Fruit fly (Drosophila melanogaster) whole organism, embryonic: Measurements from ENCODE around the gene NC2beta.

Experiments
- B-H1 ChIP-seq: fragments of 200-800 bp; sonication (Bioruptor generic); IDR thresholded peaks from 3 replicates; pipeline ENCODE4 v1.3.6; 2022; ENCODE audit warnings: missing biosample characterization, missing genetic modification characterization
- CG11398 ChIP-seq: fragments of 200-800 bp; sonication (Bioruptor generic); optimal IDR thresholded peaks from 2 replicates; lab custom pipeline; 2016; ENCODE audit warnings: missing biosample characterization, missing genetic modification characterization
- CG11695 ChIP-seq: fragments of 200-800 bp; sonication (Bioruptor generic); IDR thresholded peaks from 3 replicates; pipeline ENCODE4 v1.3.6; 2022; ENCODE audit warnings: missing biosample characterization, missing genetic modification characterization
- CG11696 ChIP-seq: fragments of 200-800 bp; sonication (Bioruptor generic); IDR thresholded peaks from 2 replicates; pipeline ENCODE4 v1.3.6; 2022; ENCODE audit warnings: missing biosample characterization, missing genetic modification characterization
- CG12659 ChIP-seq: fragments of 200-800 bp; sonication (Bioruptor generic); optimal IDR thresholded peaks from 3 replicates; lab custom pipeline; 2017; ENCODE audit warnings: mild to moderate bottlenecking, missing biosample characterization, missing genetic modification reagents, missing genetic modification characterization
- CG13624 ChIP-seq: fragments of 200-800 bp; sonication (Bioruptor generic); optimal IDR thresholded peaks from 2 replicates; lab custom pipeline; 2016; ENCODE audit warnings: missing biosample characterization, missing genetic modification characterization
- CG15269 ChIP-seq: fragments of 200-800 bp; sonication (Bioruptor generic); optimal IDR thresholded peaks from 2 replicates; lab custom pipeline; 2018; ENCODE audit warnings: missing biosample characterization, mild to moderate bottlenecking, missing genetic modification characterization, moderate library complexity
- CG1529 ChIP-seq: fragments of 200-800 bp; sonication (Bioruptor generic); optimal IDR thresholded peaks from 3 replicates; lab custom pipeline; 2018; ENCODE audit warnings: missing biosample characterization, missing genetic modification characterization
- CG18262 ChIP-seq: fragments of 200-800 bp; optimal IDR thresholded peaks from 3 replicates; lab custom pipeline; 2019; ENCODE audit warnings: missing biosample characterization, mild to moderate bottlenecking, missing genetic modification characterization, moderate library complexity
- CG30403 ChIP-seq: fragments of 200-800 bp; sonication (Bioruptor generic); optimal IDR thresholded peaks from 3 replicates; lab custom pipeline; 2016; ENCODE audit warnings: missing biosample characterization, missing genetic modification characterization
- CG3065 ChIP-seq: fragments of 200-800 bp; sonication (Bioruptor generic); optimal IDR thresholded peaks from 2 replicates; lab custom pipeline; 2016; ENCODE audit warnings: missing biosample characterization, missing genetic modification characterization
- CG4854 ChIP-seq: fragments of 200-800 bp; sonication (Bioruptor generic); optimal IDR thresholded peaks from 2 replicates; lab custom pipeline; 2016; ENCODE audit warnings: missing biosample characterization, missing genetic modification characterization, inconsistent platforms
- CG6683 ChIP-seq: fragments of 200-800 bp; sonication (Bioruptor generic); optimal IDR thresholded peaks from 2 replicates; lab custom pipeline; 2017; ENCODE audit warnings: missing biosample characterization, mild to moderate bottlenecking, missing genetic modification characterization, missing genetic modification reagents
- CG6813 ChIP-seq: fragments of 200-800 bp; sonication (Bioruptor generic); optimal IDR thresholded peaks from 2 replicates; lab custom pipeline; 2017; ENCODE audit warnings: missing biosample characterization, missing genetic modification characterization, mild to moderate bottlenecking, moderate library complexity, missing genetic modification reagents
- CG7839 ChIP-seq: fragments of 200-800 bp; sonication (Bioruptor generic); optimal IDR thresholded peaks from 3 replicates; lab custom pipeline; 2018; ENCODE audit warnings: missing biosample characterization, mild to moderate bottlenecking, missing genetic modification characterization, moderate library complexity
- Camta ChIP-seq: fragments of 200-800 bp; sonication (Bioruptor generic); optimal IDR thresholded peaks from 2 replicates; lab custom pipeline; 2016; ENCODE audit warnings: missing biosample characterization, missing genetic modification characterization
- Dll ChIP-seq: fragments of 200-800 bp; sonication (Bioruptor generic); IDR thresholded peaks from 4 replicates; pipeline ENCODE4 v1.3.6; 2022; ENCODE audit warnings: missing biosample characterization, missing genetic modification characterization; ENCODE audit not compliant: partially characterized antibody
- Doc2 ChIP-seq: fragments of 200-800 bp; sonication (Bioruptor generic); IDR thresholded peaks from 2 replicates; pipeline ENCODE4 v1.3.6; 2022; ENCODE audit warnings: missing biosample characterization, missing genetic modification characterization
- H2.0 ChIP-seq: fragments of 200-800 bp; sonication (Bioruptor generic); IDR thresholded peaks from 2 replicates; pipeline ENCODE4 v1.3.6; 2022; ENCODE audit warnings: missing biosample characterization, missing genetic modification characterization
- Hr51 ChIP-seq, 2 experiments: fragments of 200-800 bp; sonication (Bioruptor generic); optimal IDR thresholded peaks; 2 replicates in 1 of 2; 3 replicates in 1 of 2; lab custom pipeline; 2016 to 2018; ENCODE audit warnings: missing biosample characterization in 2 of 2, missing genetic modification characterization in 2 of 2, mild to moderate bottlenecking in 1 of 2, moderate library complexity in 1 of 2
- Jarid2 ChIP-seq: fragments of 200-800 bp; sonication (Bioruptor generic); optimal IDR thresholded peaks from 3 replicates; lab custom pipeline; 2017; ENCODE audit warnings: mild to moderate bottlenecking, missing biosample characterization, missing genetic modification reagents, missing genetic modification characterization
- Lpt ChIP-seq: fragments of >200 bp; optimal IDR thresholded peaks from 2 replicates; lab custom pipeline; 2018; ENCODE audit warnings: missing biosample characterization, missing genetic modification characterization
- MTF-1 ChIP-seq: fragments of 200-800 bp; sonication (Bioruptor generic); optimal IDR thresholded peaks from 2 replicates; lab custom pipeline; 2018; ENCODE audit warnings: missing biosample characterization, mild to moderate bottlenecking, missing genetic modification characterization, borderline replicate concordance
- Max ChIP-seq: fragments of 200-800 bp; sonication (Bioruptor generic); optimal IDR thresholded peaks from 2 replicates; lab custom pipeline; 2016; ENCODE audit warnings: missing biosample characterization, mild to moderate bottlenecking, missing genetic modification characterization
- Med ChIP-seq: fragments of 200-800 bp; sonication (Bioruptor generic); peaks from one replicate; lab custom pipeline; 2016; ENCODE audit warnings: missing biosample characterization, missing genetic modification characterization, mild to moderate bottlenecking, inconsistent platforms, moderate library complexity
- NFAT ChIP-seq: fragments of 200-800 bp; sonication (Bioruptor generic); IDR thresholded peaks from 2 replicates; pipeline ENCODE4 v1.3.6; 2022; ENCODE audit warnings: missing biosample characterization, missing genetic modification characterization
- Ptx1 ChIP-seq: fragments of 200-800 bp; sonication (Bioruptor generic); IDR thresholded peaks from 2 replicates; pipeline ENCODE4 v1.3.6; 2022; ENCODE audit warnings: missing biosample characterization, missing genetic modification characterization
- Rfx ChIP-seq: fragments of 200-800 bp; sonication (Bioruptor generic); IDR thresholded peaks from 2 replicates; pipeline ENCODE4 v1.3.6; 2022; ENCODE audit warnings: missing biosample characterization, missing genetic modification characterization
- ase ChIP-seq: fragments of 200-800 bp; sonication (Bioruptor generic); IDR thresholded peaks from 3 replicates; pipeline ENCODE4 v1.3.6; 2022; ENCODE audit warnings: missing biosample characterization, missing genetic modification characterization
- cg ChIP-seq: fragments of 200-800 bp; sonication (Bioruptor generic); optimal IDR thresholded peaks from 3 replicates; lab custom pipeline; 2019; ENCODE audit warnings: missing biosample characterization, mild to moderate bottlenecking, missing genetic modification characterization, moderate library complexity
- chif ChIP-seq, 2 experiments: fragments of 200-800 bp; sonication (Bioruptor generic); optimal IDR thresholded peaks; 3 replicates each; lab custom pipeline; 2016; ENCODE audit warnings: missing biosample characterization in 2 of 2, missing genetic modification characterization in 2 of 2
- chn ChIP-seq: fragments of 200-800 bp; sonication (Bioruptor generic); optimal IDR thresholded peaks from 2 replicates; lab custom pipeline; 2016; ENCODE audit warnings: missing biosample characterization, missing genetic modification characterization
- crc ChIP-seq: fragments of 200-800 bp; sonication (Bioruptor generic); optimal IDR thresholded peaks from 2 replicates; lab custom pipeline; 2016; ENCODE audit warnings: missing biosample characterization, missing genetic modification characterization
- crp ChIP-seq, 2 experiments: fragments of 200-800 bp; sonication (Bioruptor generic); optimal IDR thresholded peaks; 2 replicates in 1 of 2; 3 replicates in 1 of 2; lab custom pipeline; 2017; ENCODE audit warnings: missing biosample characterization in 2 of 2, missing genetic modification characterization in 2 of 2, mild to moderate bottlenecking in 1 of 2, moderate library complexity in 1 of 2
- en ChIP-seq: fragments of 200-800 bp; sonication (Bioruptor generic); optimal IDR thresholded peaks from 2 replicates; lab custom pipeline; 2016; ENCODE audit warnings: missing biosample characterization, missing genetic modification characterization
- esg ChIP-seq: fragments of 200-800 bp; sonication (Bioruptor generic); conservative IDR thresholded peaks from 2 replicates; pipeline ENCODE4 v1.3.6; 2022; ENCODE audit warnings: missing biosample characterization, missing genetic modification characterization
- fu2 ChIP-seq: fragments of 200-800 bp; sonication (Bioruptor generic); optimal IDR thresholded peaks from 2 replicates; lab custom pipeline; 2016; ENCODE audit warnings: missing biosample characterization, missing genetic modification characterization
- gem ChIP-seq: fragments of 200-800 bp; sonication (Bioruptor generic); optimal IDR thresholded peaks from 2 replicates; lab custom pipeline; 2019; ENCODE audit warnings: missing biosample characterization, mild to moderate bottlenecking, missing genetic modification characterization, moderate library complexity
- gt ChIP-seq: fragments of 200-800 bp; sonication (Bioruptor generic); IDR thresholded peaks from 2 replicates; pipeline ENCODE4 v1.3.6; 2022; ENCODE audit warnings: missing biosample characterization, missing genetic modification characterization
- ind ChIP-seq: fragments of 200-800 bp; sonication (Bioruptor generic); optimal IDR thresholded peaks from 3 replicates; lab custom pipeline; 2016; ENCODE audit warnings: missing biosample characterization, missing genetic modification characterization
- kah ChIP-seq: fragments of 200-800 bp; sonication (Bioruptor generic); optimal IDR thresholded peaks from 2 replicates; lab custom pipeline; 2018; ENCODE audit warnings: missing biosample characterization, mild to moderate bottlenecking, missing genetic modification characterization
- klu ChIP-seq: fragments of 200-800 bp; sonication (Bioruptor generic); IDR thresholded peaks from 2 replicates; pipeline ENCODE4 v1.3.6; 2022; ENCODE audit warnings: missing biosample characterization, missing genetic modification characterization
- mam ChIP-seq: fragments of 200-800 bp; sonication (Bioruptor generic); optimal IDR thresholded peaks from 3 replicates; lab custom pipeline; 2016; ENCODE audit warnings: missing biosample characterization, missing genetic modification characterization
- nerfin-1 ChIP-seq: fragments of 200-800 bp; sonication (Bioruptor generic); optimal IDR thresholded peaks from 3 replicates; lab custom pipeline; 2019; ENCODE audit warnings: missing biosample characterization, mild to moderate bottlenecking, missing genetic modification characterization, moderate library complexity
- pan ChIP-seq, 4 experiments: fragments of >200 bp in 3 of 4; fragments of 200-800 bp in 1 of 4; sonication (Bioruptor generic) in 1 of 4; optimal IDR thresholded peaks in 3 of 4; IDR thresholded peaks in 1 of 4; 2 replicates each; pipeline versions ENCODE4 v1.3.6 to Lab custom; 2017 to 2022; ENCODE audit warnings: missing biosample characterization in 2 of 4, missing genetic modification characterization in 2 of 4, mixed read lengths in 1 of 4
- row ChIP-seq: fragments of 200-800 bp; sonication (Bioruptor generic); IDR thresholded peaks from 3 replicates; pipeline ENCODE4 v1.3.6; 2022; ENCODE audit warnings: missing biosample characterization, missing genetic modification characterization
- slbo ChIP-seq: fragments of 200-800 bp; sonication (Bioruptor generic); IDR thresholded peaks from 2 replicates; pipeline ENCODE4 v1.3.6; 2022; ENCODE audit warnings: missing biosample characterization, missing genetic modification characterization
- sna ChIP-seq: fragments of 200-800 bp; sonication (Bioruptor generic); IDR thresholded peaks from 2 replicates; pipeline ENCODE4 v1.3.6; 2022; ENCODE audit warnings: missing biosample characterization, missing genetic modification characterization; ENCODE audit not compliant: partially characterized antibody
- ttk ChIP-seq: fragments of 200-800 bp; sonication (Bioruptor generic); IDR thresholded peaks from 2 replicates; pipeline ENCODE4 v2.1.2; 2022; ENCODE audit warnings: missing biosample characterization, missing genetic modification characterization
- usp ChIP-seq: fragments of >200 bp; optimal IDR thresholded peaks from 2 replicates; lab custom pipeline; 2017; ENCODE audit warnings: missing biosample characterization, missing genetic modification characterization
- zen2 ChIP-seq: fragments of 200-800 bp; sonication (Bioruptor generic); IDR thresholded peaks from 3 replicates; pipeline ENCODE4 v1.3.6; 2022; ENCODE audit warnings: missing biosample characterization, missing genetic modification characterization; ENCODE audit not compliant: partially characterized antibody

NC2beta gene

DNA sequence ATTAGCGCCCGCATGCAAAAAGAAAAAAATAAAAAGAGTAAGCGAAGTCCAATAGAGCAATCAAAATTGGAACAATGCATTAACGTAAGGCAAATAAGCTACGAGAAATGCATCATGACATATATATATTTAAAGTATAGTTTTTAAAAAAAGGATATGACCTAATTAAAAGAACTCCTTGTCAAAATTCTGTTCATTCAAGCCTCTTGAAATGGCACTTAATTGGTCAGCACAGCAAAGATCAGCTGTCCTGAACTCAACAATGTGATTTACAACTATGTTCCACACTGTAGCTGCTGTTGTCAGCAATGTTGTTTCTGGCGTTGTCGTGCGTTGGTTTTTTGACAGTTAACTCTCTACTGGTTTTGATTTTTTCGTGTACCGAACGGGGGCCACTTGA is 5.8 kb upstream of the NC2beta start:
- TF ChIP-seq CG18262: no peak
- peak; percentile 28; the same call in 1 of the 2 replicates for TF ChIP-seq Ptx1 (GFP tag; lab: Robert Waterston, UW)
- TF ChIP-seq CG11696 (GFP tag; lab: Robert Waterston, UW): no peak
- TF ChIP-seq crp (GFP tag; optimal IDR thresholded peaks at IDR 0.05; lab: Kevin White, UChicago): no peak
- no peak for TF ChIP-seq Camta (GFP tag; lab: Kevin White, UChicago)
- no peak for TF ChIP-seq CG4854 (GFP tag; lab: Kevin White, UChicago)
- TF ChIP-seq pan (optimal IDR thresholded peaks at IDR 0.05; lab: Kevin White, UChicago): no peak
- TF ChIP-seq pan (GFP tag; optimal IDR thresholded peaks at IDR 0.05 in 1 of 2, IDR thresholded peaks at IDR 0.05 in 1 of 2): peak in 1 of 2 experiments; percentile 53
- TF ChIP-seq fu2 (GFP tag; lab: Kevin White, UChicago): no peak
- no peak for TF ChIP-seq CG11398 (GFP tag; lab: Kevin White, UChicago)
- no peak for TF ChIP-seq klu
- TF ChIP-seq Lpt (GFP tag; lab: Kevin White, UChicago): no peak
- TF ChIP-seq CG30403: no peak
- TF ChIP-seq usp (GFP tag; lab: Kevin White, UChicago): no peak
- no peak for TF ChIP-seq kah (GFP tag; lab: Kevin White, UChicago)
- no peak for TF ChIP-seq zen2 (GFP tag; lab: Robert Waterston, UW)
- peak; percentile 3 for TF ChIP-seq CG12659 (GFP tag; lab: Kevin White, UChicago)
- TF ChIP-seq gt (GFP tag; lab: Robert Waterston, UW): no peak
- TF ChIP-seq CG11695: peak; percentile 74
- TF ChIP-seq crc (GFP tag; lab: Kevin White, UChicago): no peak
- no peak for TF ChIP-seq Doc2 (GFP tag; lab: Robert Waterston, UW)
- no peak for TF ChIP-seq H2.0 (GFP tag; lab: Robert Waterston, UW)
- no peak for TF ChIP-seq chn (GFP tag; lab: Kevin White, UChicago)
- TF ChIP-seq cg (GFP tag; lab: Kevin White, UChicago): no peak
- peak in 1 of 2 experiments; percentile 45 for TF ChIP-seq Hr51 (GFP tag; optimal IDR thresholded peaks at IDR 0.05; lab: Kevin White, UChicago)
- no peak for TF ChIP-seq en (GFP tag; lab: Kevin White, UChicago)
- TF ChIP-seq ase: no peak
- peak; percentile 12 for TF ChIP-seq ind
- TF ChIP-seq CG13624 (GFP tag; lab: Kevin White, UChicago): no peak
- TF ChIP-seq CG6683 (GFP tag; lab: Kevin White, UChicago): no peak
- TF ChIP-seq ttk (GFP tag; lab: Robert Waterston, UW): no peak
- peak; percentile 51 for TF ChIP-seq Med (GFP tag; lab: Kevin White, UChicago)
- 0 out of 3 replicates have a peak, but pooled peaks have one; percentile 15 for TF ChIP-seq row
- peak; percentile 33 for TF ChIP-seq CG15269 (tag; lab: Kevin White, UChicago)
- TF ChIP-seq Dll: no peak
- TF ChIP-seq Max (GFP tag; lab: Kevin White, UChicago): no peak
- TF ChIP-seq sna (GFP tag; lab: Robert Waterston, UW): no peak
- TF ChIP-seq esg (GFP tag; lab: Robert Waterston, UW): no peak
- TF ChIP-seq Jarid2 (GFP tag; lab: Kevin White, UChicago): no peak
- TF ChIP-seq slbo (GFP tag; lab: Robert Waterston, UW): peak; percentile 28; the same call in 1 of the 2 replicates
- TF ChIP-seq mam: no peak
- no peak for TF ChIP-seq nerfin-1
- TF ChIP-seq CG1529 (GFP tag; lab: Kevin White, UChicago): no peak
- no peak for TF ChIP-seq NFAT (GFP tag; lab: Robert Waterston, UW)
- 0 out of 2 replicates have a peak, but pooled peaks have one; percentile 25 for TF ChIP-seq Rfx
- no peak for TF ChIP-seq CG3065 (GFP tag; lab: Kevin White, UChicago)
- peak; percentile 20 for TF ChIP-seq gem
- no peak for TF ChIP-seq MTF-1 (GFP tag; lab: Kevin White, UChicago)
- TF ChIP-seq chif (GFP tag; optimal IDR thresholded peaks at IDR 0.05; lab: Kevin White, UChicago): no peak
- no peak for TF ChIP-seq CG6813 (GFP tag; lab: Kevin White, UChicago)
- TF ChIP-seq CG7839 (tag; lab: Kevin White, UChicago): peak; percentile 12
- no peak for TF ChIP-seq B-H1 (GFP tag; lab: Robert Waterston, UW)
